Fruit fly (Drosophila melanogaster) whole organism: ENCODE measurements around the gene CG18281.

Experiments
- CG8478 ChIP-seq: fragments of >200 bp; optimal IDR thresholded peaks from 2 replicates; lab custom pipeline; 2018; ENCODE audit warnings: inconsistent platforms
- Dll ChIP-seq: fragments of >200 bp; optimal IDR thresholded peaks from 2 replicates; lab custom pipeline; 2017
- EcR ChIP-seq, 2 experiments: fragments of >200 bp; optimal IDR thresholded peaks; 2 replicates each; lab custom pipeline; 2017; ENCODE audit warnings: missing biosample characterization in 2 of 2, missing genetic modification characterization in 2 of 2, missing genetic modification reagents in 2 of 2
- pan ChIP-seq: fragments of >200 bp; optimal IDR thresholded peaks from 2 replicates; lab custom pipeline; 2017
- psq ChIP-seq: fragments of >200 bp; optimal IDR thresholded peaks from 2 replicates; lab custom pipeline; 2017
- usp ChIP-seq: fragments of >200 bp; optimal IDR thresholded peaks from 2 replicates; lab custom pipeline; 2017; ENCODE audit warnings: missing biosample characterization, missing genetic modification characterization, mixed read lengths

CG18281 gene

DNA sequence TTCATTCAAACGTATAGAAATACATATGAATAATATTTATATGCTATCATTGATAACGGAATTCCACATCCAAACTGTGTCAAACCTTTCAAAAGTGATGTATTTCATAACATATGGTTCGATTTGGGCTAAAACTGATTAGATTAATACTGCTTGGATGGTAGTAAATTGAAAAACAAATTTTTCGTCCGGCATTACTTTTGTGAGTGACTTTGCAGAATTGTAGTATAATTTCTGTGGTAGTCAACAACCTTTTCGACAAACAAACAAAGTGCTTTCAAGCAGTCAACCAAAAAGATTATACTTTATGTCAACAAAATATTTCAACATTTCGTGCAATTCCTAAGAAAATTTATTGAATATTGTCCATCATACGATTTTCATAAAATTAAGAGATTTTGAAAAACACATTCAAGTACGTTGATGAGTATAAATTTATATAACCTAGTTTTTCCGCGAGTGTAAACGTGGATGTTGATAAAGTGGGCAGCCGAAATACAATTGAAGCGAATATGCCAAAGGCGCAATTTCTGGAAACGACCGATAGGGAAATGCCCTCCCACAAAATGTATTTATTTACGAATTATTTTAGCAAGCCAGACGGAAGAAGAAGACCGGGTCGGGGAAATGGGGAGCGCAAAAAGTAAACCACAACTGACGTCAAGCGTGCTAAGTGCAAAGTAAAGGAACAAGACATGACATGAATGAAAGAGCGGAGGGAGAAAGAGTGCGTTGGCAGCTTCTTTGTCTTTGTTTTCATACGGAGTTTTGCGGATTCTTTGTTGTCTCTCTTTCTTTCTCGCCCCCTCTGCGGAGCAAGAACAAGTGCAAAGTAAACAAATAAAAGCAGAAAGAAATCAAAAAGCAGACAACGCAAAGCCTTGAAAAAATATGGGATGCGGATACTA, 18.5 kb downstream of the CG18281 start:
- TF ChIP-seq EcR (GFP tag; optimal IDR thresholded peaks at IDR 0.05; lab: Kevin White, UChicago) (peak in 1 of 2 experiments; percentile 8), psq (lab: Kevin White, UChicago) (peak; percentile 55), CG8478 (lab: Kevin White, UChicago) (no peak), pan (lab: Kevin White, UChicago) (no peak)

DNA sequence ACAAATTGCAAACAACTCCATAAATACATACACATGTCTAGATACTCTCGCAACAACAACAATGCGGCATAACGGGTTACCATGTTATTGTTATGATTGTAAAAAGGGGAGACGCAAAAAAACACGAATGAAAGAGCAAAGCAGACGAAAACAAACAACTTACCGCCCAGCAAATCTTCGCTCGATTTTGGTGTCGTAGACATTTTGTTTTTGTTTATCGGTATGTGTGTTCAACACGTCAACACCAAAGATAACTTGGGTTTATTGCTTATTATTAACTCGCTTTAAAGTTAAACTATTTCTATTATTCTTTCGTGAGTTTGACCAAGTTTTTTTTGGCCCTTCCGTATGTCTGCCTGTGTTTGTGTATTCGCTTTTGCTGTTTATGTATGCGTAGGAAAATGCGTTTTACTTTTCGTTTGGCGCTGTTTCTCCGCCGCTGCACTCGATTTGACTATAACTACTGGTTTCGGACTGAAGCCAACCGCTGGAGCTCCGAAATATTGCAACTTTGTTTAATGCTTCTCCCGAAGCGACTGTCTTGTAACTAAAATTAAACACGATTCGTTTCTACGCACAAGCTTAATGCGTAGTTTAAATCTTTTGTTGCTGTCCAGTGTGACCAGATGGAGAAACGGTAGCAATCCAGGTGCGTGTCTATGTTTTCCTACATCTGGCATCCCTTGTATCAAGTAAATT, 19.3 kb downstream of the CG18281 start, which contains the start of gene BNIP3:
Gene BNIP3 (minus strand): TSS at position 589 of the 699 bp plus-strand sequence.
- no peak for TF ChIP-seq CG8478 (lab: Kevin White, UChicago)
- TF ChIP-seq pan (lab: Kevin White, UChicago): no peak
- TF ChIP-seq EcR (GFP tag; optimal IDR thresholded peaks at IDR 0.05; lab: Kevin White, UChicago): no peak
- no peak for TF ChIP-seq psq (lab: Kevin White, UChicago)
- TF ChIP-seq usp (GFP tag; lab: Kevin White, UChicago): no peak
- no peak for TF ChIP-seq Dll

DNA sequence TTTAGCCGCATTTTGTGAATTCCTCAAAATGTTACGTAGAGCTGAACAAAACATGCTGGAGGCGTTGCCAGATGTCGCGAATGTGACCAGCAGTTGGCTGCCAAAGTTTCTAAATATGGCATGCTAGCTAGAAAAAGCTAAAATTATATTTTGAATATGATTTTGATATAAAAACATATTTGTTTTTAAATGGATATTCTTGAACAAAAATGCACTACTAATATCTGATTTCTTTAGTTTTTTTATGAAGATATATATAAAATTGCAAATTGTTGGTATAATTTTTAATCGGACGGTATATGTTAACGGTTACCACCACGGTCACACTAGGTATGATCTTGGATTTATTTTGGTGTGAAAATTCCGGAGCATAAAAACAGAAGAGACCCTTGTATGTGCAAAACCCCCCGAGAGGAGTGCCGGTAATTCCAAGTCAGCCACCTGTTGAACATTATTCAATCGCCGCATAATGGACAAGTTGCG, 21.1 kb downstream of the CG18281 start, which contains the start of the genes mTerf3 and CG5104:
Gene mTerf3 (minus strand): TSS at position 86 of the 483 bp plus-strand sequence.
Gene CG5104 (plus strand): TSS at position 323 of the 483 bp plus-strand sequence.
- TF ChIP-seq psq (lab: Kevin White, UChicago) (no peak), EcR (GFP tag; optimal IDR thresholded peaks at IDR 0.05; lab: Kevin White, UChicago) (no peak), Dll (no peak)

DNA sequence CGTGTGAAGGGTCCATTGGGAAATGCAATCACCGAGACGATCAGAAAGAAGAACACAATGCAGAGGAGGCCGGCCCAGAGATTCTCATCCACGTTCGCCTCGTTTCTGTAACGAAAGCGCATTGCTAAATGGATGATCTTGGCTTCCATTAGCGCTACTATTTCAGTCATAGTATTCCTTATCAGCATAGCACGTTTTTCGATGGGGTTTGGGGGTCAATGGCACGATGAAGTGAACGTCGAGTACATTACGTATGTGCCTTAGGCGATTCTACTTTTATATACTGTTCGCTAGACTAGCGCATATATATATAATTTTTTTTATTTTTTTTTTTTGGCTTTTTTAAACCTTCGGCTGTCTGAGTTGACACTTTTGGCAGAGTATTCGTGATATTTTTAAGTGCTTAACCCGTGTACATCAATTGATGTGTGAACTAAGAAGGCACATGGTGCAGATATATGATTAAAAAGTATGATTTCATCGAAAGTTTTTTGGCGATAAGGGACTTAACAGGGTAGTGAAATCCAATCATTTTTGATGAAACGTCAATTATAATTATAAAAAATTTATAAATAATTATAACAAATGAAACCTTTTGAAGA, 24.9 kb downstream of the CG18281 start:
- no peak for TF ChIP-seq psq (lab: Kevin White, UChicago)

DNA sequence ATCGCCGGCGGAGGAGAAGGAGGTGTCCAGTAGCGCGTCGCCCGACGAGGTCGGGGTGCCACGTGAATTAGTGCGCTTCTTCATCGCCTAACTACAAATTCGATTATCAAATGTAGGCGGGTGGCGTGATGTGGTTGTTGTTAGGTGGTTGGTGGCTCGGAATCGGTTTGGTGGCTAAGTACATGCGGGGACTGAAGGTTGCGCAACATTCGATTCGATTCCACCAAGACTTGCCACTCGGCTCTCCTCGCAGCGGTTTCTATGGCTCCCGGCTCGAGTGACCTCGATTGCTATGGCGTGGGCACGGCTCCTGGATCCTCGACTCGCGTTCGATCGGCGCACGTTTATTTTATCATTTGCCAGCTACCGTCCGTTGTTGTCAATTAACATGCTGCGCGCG, 26.1 kb downstream of the CG18281 start:
- no peak for TF ChIP-seq EcR (GFP tag; optimal IDR thresholded peaks at IDR 0.05; lab: Kevin White, UChicago)
- no peak for TF ChIP-seq CG8478 (lab: Kevin White, UChicago)

DNA sequence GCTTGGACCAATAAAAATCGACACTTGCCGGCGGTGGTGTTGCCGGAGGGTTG, 26.3 kb downstream of the CG18281 start, which contains the start of gene Pss:
Gene Pss (minus strand): TSS at position 32 of the 53 bp plus-strand sequence.
- TF ChIP-seq usp (GFP tag; lab: Kevin White, UChicago) (no peak), EcR (GFP tag; optimal IDR thresholded peaks at IDR 0.05; lab: Kevin White, UChicago) (no peak), pan (lab: Kevin White, UChicago) (no peak), CG8478 (lab: Kevin White, UChicago) (no peak), Dll (no peak), psq (lab: Kevin White, UChicago) (no peak)

DNA sequence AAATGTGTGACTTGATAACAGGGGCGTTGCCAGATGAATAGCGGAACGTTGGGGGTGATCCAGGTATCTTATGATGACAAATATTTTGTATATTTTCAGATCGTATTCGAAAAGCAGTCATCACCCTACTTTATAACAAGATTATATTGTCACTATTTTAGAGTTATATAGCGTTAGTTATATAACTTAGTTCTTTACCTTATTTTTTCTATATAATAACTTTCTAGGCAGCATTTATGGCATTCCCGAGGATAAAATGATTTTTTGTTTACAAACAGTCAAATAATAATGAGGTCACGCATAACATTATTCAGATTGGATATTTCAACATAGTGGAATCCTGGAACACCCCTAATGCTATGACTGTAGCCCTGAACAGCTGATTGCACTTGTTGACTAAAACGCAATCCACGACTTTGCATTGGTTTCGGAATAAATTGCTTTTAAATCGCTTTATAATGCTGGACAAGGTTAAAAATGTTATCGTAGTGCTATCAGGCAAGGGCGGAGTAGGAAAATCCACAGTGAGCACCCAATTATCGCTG, 26.6 kb downstream of the CG18281 start, which contains the start of gene Nubp2:
Gene Nubp2 (plus strand): TSS at position 381 of the 545 bp plus-strand sequence.
- no peak for TF ChIP-seq psq (lab: Kevin White, UChicago)

DNA sequence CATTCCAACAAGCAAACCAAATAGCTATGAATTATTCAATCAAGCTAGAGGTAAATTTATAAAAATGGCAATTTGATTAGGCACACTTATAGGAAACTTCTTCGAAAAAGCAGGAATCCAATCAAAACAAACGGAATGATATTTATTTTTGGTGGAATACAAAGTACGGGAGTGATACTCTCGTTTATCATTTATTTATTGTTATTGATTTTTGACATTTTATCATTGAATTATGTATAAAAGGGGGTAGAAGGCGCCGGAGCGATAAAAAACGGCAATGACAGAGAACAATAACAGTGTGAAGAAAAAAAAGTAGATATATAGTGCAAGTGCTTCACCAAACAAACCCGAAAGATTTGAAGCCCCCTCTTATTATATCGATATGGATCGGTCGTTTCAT, 30.3 kb downstream of the CG18281 start:
- no peak for TF ChIP-seq psq (lab: Kevin White, UChicago)

DNA sequence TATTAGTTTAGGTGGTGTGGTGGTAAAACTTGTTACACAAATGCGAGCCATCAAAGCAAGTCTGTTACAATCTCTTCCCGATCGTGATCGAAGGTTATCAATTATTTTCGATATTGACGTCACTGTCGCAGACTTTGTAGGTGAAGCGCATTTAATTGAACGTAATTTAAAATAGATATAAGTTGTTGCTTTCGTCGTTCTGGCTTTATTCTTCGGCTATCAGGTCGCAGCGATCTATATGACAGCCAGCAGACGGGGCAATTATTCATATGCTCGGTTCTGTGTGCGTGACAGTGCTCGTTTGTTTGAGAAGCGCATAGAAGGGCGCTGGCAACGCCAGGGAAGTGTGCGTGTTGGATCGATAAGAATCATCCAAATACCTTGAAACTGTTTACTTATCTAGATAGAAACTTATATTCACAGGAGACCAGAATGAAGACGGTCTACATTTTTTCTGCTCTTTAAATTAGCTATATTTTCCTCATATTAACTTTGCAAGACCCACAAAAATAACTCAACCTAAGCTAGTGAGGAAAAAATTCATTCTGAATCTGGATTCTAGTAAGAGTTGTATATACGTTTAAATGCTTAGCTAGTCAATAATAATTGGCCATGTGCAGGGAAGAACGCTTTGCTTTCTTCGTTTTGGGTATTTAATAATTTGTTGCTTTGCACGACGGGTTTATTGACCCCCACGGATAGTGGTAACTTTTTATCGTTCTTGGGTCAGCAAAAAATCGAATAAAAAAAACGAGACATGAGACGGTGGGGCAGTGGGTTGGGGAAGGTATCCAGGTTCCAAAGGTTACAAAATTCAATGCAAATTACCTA, 30.9 kb downstream of the CG18281 start:
- TF ChIP-seq pan (lab: Kevin White, UChicago): no peak
- TF ChIP-seq Dll: no peak
- no peak for TF ChIP-seq psq (lab: Kevin White, UChicago)
- TF ChIP-seq EcR (GFP tag; optimal IDR thresholded peaks at IDR 0.05; lab: Kevin White, UChicago): no peak
- TF ChIP-seq usp (GFP tag; lab: Kevin White, UChicago): no peak
- TF ChIP-seq CG8478 (lab: Kevin White, UChicago): no peak

DNA sequence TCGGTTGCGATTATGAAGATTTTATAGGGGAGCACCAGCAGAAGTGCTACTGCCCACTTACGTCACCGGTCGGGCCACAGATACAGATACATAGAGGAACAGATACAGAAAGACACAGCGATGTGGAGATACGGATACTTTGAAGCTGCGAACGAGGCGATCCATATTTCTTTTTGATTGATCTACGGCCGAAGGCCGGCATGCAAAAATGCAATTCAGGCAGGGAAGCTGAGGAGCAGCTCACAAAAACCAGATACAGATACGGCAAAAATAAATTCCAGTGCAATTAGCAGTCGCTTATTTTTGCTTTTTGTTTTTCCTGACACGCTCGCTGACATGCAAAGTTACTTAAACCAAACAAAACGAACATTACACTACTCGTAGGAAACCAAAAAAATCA, 31.6 kb downstream of the CG18281 start:
- TF ChIP-seq CG8478 (lab: Kevin White, UChicago) (no peak), pan (lab: Kevin White, UChicago) (no peak), Dll (no peak), usp (GFP tag; lab: Kevin White, UChicago) (no peak), psq (lab: Kevin White, UChicago) (no peak), EcR (GFP tag; optimal IDR thresholded peaks at IDR 0.05; lab: Kevin White, UChicago) (no peak)

DNA sequence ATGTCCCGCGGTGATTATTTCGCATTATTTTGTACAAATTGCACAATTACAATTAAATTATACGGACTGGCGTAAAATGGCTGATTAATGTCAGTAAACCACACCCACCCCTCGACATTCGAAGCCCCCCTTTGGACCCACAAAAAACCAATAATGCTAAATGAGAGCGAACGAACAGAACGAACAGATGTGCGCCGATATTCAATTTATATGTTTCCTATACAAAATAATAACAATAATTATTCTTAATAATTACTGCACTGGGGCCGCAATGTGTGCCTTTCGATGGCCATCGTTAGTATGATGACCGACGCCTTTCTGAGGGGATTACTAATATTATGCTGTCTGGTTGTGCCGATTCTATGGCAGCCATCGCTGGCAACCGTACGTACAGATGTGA, 33.8 kb downstream of the CG18281 start, which contains the start of gene CG13250:
Gene CG13250 (plus strand): TSS at position 301 of the 400 bp plus-strand sequence.
- TF ChIP-seq pan (lab: Kevin White, UChicago): no peak
- TF ChIP-seq EcR (GFP tag; optimal IDR thresholded peaks at IDR 0.05; lab: Kevin White, UChicago): no peak
- TF ChIP-seq psq (lab: Kevin White, UChicago): no peak
